Fruit fly (Drosophila melanogaster) whole organism, embryonic: ENCODE data around the gene rhea.
A peak's percentile ranks its signal among the peaks of the same experiment; 100 is the strongest.

Source experiments
- ATbp ChIP-seq: fragments of 200-800 bp; sonication (Bioruptor generic); optimal IDR thresholded peaks from 2 replicates; lab custom pipeline; 2017; ENCODE audit warnings: missing biosample characterization, mild to moderate bottlenecking, missing genetic modification characterization, missing genetic modification reagents
- Ada2b ChIP-seq: fragments of 200-800 bp; sonication (Bioruptor generic); IDR thresholded peaks from 2 replicates; pipeline ENCODE4 v1.3.6; 2022; ENCODE audit warnings: missing biosample characterization, missing genetic modification characterization
- Atf-2 ChIP-seq: fragments of 200-800 bp; sonication (Bioruptor generic); optimal IDR thresholded peaks from 2 replicates; lab custom pipeline; 2016; ENCODE audit warnings: missing biosample characterization, missing genetic modification characterization
- BEAF-32 ChIP-seq: fragments of 200-800 bp; sonication (Bioruptor generic); optimal IDR thresholded peaks from 3 replicates; lab custom pipeline; 2017; ENCODE audit warnings: missing biosample characterization, missing genetic modification characterization, mild to moderate bottlenecking, moderate library complexity, missing genetic modification reagents
- CG10209 ChIP-seq: fragments of 200-800 bp; sonication (Bioruptor generic); optimal IDR thresholded peaks from 3 replicates; lab custom pipeline; 2017; ENCODE audit warnings: missing biosample characterization, mild to moderate bottlenecking, missing genetic modification characterization, missing genetic modification reagents
- CG1233 ChIP-seq: fragments of 200-800 bp; sonication (Bioruptor generic); optimal IDR thresholded peaks from 4 replicates; lab custom pipeline; 2018; ENCODE audit warnings: missing biosample characterization, mild to moderate bottlenecking, missing genetic modification characterization
- CG12942 ChIP-seq: fragments of 200-800 bp; sonication (Bioruptor generic); optimal IDR thresholded peaks from 3 replicates; lab custom pipeline; 2016; ENCODE audit warnings: missing biosample characterization, missing genetic modification characterization
- CG1647 ChIP-seq: fragments of 200-800 bp; sonication (Bioruptor generic); optimal IDR thresholded peaks from 3 replicates; lab custom pipeline; 2016; ENCODE audit warnings: missing biosample characterization, missing genetic modification characterization
- CG16815 ChIP-seq: fragments of 200-800 bp; sonication (Bioruptor generic); optimal IDR thresholded peaks from 3 replicates; lab custom pipeline; 2017; ENCODE audit warnings: missing biosample characterization, mild to moderate bottlenecking, missing genetic modification characterization
- CG16863 ChIP-seq: fragments of 200-800 bp; sonication (Bioruptor generic); optimal IDR thresholded peaks from 3 replicates; lab custom pipeline; 2016; ENCODE audit warnings: missing biosample characterization, missing genetic modification characterization
- CG17328 ChIP-seq: fragments of 200-800 bp; sonication (Bioruptor generic); IDR thresholded peaks from 2 replicates; pipeline ENCODE4 v1.3.6; 2022; ENCODE audit warnings: missing biosample characterization, missing genetic modification characterization
- CG1792 ChIP-seq: fragments of 200-800 bp; sonication (Bioruptor generic); optimal IDR thresholded peaks from 2 replicates; lab custom pipeline; 2016; ENCODE audit warnings: missing biosample characterization, missing genetic modification characterization
- CG18599 ChIP-seq: fragments of 200-800 bp; sonication (Bioruptor generic); optimal IDR thresholded peaks from 3 replicates; lab custom pipeline; 2017; ENCODE audit warnings: missing biosample characterization, missing genetic modification characterization, mild to moderate bottlenecking, moderate library complexity, missing genetic modification reagents
- CG2116 ChIP-seq: fragments of 200-800 bp; sonication (Bioruptor generic); optimal IDR thresholded peaks from 3 replicates; lab custom pipeline; 2018; ENCODE audit warnings: missing biosample characterization, mild to moderate bottlenecking, missing genetic modification characterization
- CG2199 ChIP-seq: fragments of 200-800 bp; sonication (Bioruptor generic); IDR thresholded peaks from 3 replicates; pipeline ENCODE4 v1.3.6; 2022; ENCODE audit warnings: missing biosample characterization, missing genetic modification characterization
- CG30431 ChIP-seq: fragments of 200-800 bp; sonication (Bioruptor generic); optimal IDR thresholded peaks from 2 replicates; lab custom pipeline; 2017; ENCODE audit warnings: missing biosample characterization, missing genetic modification characterization
- CG33213 ChIP-seq: fragments of 200-800 bp; sonication (Bioruptor generic); optimal IDR thresholded peaks from 3 replicates; lab custom pipeline; 2016; ENCODE audit warnings: missing biosample characterization, missing genetic modification characterization
- CG34422 ChIP-seq: fragments of 200-800 bp; sonication (Bioruptor generic); IDR thresholded peaks from 3 replicates; pipeline ENCODE4 v1.3.6; 2022; ENCODE audit warnings: missing biosample characterization, missing genetic modification characterization
- CG3838 ChIP-seq: fragments of 200-800 bp; sonication (Bioruptor generic); optimal IDR thresholded peaks from 3 replicates; lab custom pipeline; 2016; ENCODE audit warnings: missing biosample characterization, missing genetic modification characterization
- CG5245 ChIP-seq: fragments of 200-800 bp; sonication (Bioruptor generic); optimal IDR thresholded peaks from 3 replicates; lab custom pipeline; 2016; ENCODE audit warnings: missing biosample characterization, missing genetic modification characterization
- CG6765 ChIP-seq: fragments of 200-800 bp; sonication (Bioruptor generic); optimal IDR thresholded peaks from 3 replicates; lab custom pipeline; 2017; ENCODE audit warnings: missing biosample characterization, mild to moderate bottlenecking, missing genetic modification characterization
- CG6791 ChIP-seq: fragments of 200-800 bp; sonication (Bioruptor generic); IDR thresholded peaks from 3 replicates; pipeline ENCODE4 v1.3.6; 2022; ENCODE audit warnings: missing biosample characterization, missing genetic modification characterization; ENCODE audit not compliant: partially characterized antibody
- CG6854 ChIP-seq: fragments of 200-800 bp; sonication (Bioruptor generic); optimal IDR thresholded peaks from 3 replicates; lab custom pipeline; 2017; ENCODE audit warnings: missing biosample characterization, mild to moderate bottlenecking, missing genetic modification characterization
- CG8388 ChIP-seq: fragments of 200-800 bp; sonication (Bioruptor generic); optimal IDR thresholded peaks from 2 replicates; lab custom pipeline; 2019; ENCODE audit warnings: missing biosample characterization, mild to moderate bottlenecking, missing genetic modification characterization, moderate library complexity
- CG9727 ChIP-seq: fragments of 200-800 bp; sonication (Bioruptor generic); optimal IDR thresholded peaks from 3 replicates; lab custom pipeline; 2017; ENCODE audit warnings: missing biosample characterization, mild to moderate bottlenecking, missing genetic modification characterization
- CG9876 ChIP-seq: fragments of 200-800 bp; sonication (Bioruptor generic); optimal IDR thresholded peaks from 2 replicates; lab custom pipeline; 2016; ENCODE audit warnings: missing biosample characterization, missing genetic modification characterization
- E2f2 ChIP-seq: fragments of 200-800 bp; sonication (Bioruptor generic); IDR thresholded peaks from 2 replicates; pipeline ENCODE4 v1.3.6; 2022; ENCODE audit warnings: missing biosample characterization, missing genetic modification characterization
- HHEX ChIP-seq: fragments of 200-800 bp; sonication (Bioruptor generic); optimal IDR thresholded peaks from 3 replicates; lab custom pipeline; 2017; ENCODE audit warnings: missing biosample characterization, mild to moderate bottlenecking, missing genetic modification characterization, missing genetic modification reagents
- Hr51 ChIP-seq, 2 experiments: fragments of 200-800 bp; sonication (Bioruptor generic); optimal IDR thresholded peaks; 2 replicates in 1 of 2; 3 replicates in 1 of 2; lab custom pipeline; 2016 to 2018; ENCODE audit warnings: missing biosample characterization in 2 of 2, missing genetic modification characterization in 2 of 2, mild to moderate bottlenecking in 1 of 2, moderate library complexity in 1 of 2
- Hr78 ChIP-seq, 2 experiments: fragments of 200-800 bp in 1 of 2; fragments of >200 bp in 1 of 2; sonication (Bioruptor generic) in 1 of 2; optimal IDR thresholded peaks; 2 replicates each; lab custom pipeline; 2017 to 2019; ENCODE audit warnings: missing biosample characterization in 2 of 2, missing genetic modification characterization in 2 of 2, mild to moderate bottlenecking in 1 of 2, moderate library complexity in 1 of 2
- Pdp1 ChIP-seq, 2 experiments: fragments of 200-800 bp; sonication (Bioruptor generic); optimal IDR thresholded peaks; 3 replicates each; lab custom pipeline; 2016; ENCODE audit warnings: missing biosample characterization in 2 of 2, missing genetic modification characterization in 2 of 2, mild to moderate bottlenecking in 1 of 2, moderate library complexity in 1 of 2
- abd-A ChIP-seq: fragments of 200-800 bp; sonication (Bioruptor generic); optimal IDR thresholded peaks from 3 replicates; lab custom pipeline; 2019; ENCODE audit warnings: missing biosample characterization, mild to moderate bottlenecking, missing genetic modification characterization, moderate library complexity
- bab2 ChIP-seq: fragments of 200-800 bp; sonication (Bioruptor generic); optimal IDR thresholded peaks from 2 replicates; lab custom pipeline; 2016; ENCODE audit warnings: missing biosample characterization, missing genetic modification characterization
- esg ChIP-seq: fragments of 200-800 bp; sonication (Bioruptor generic); conservative IDR thresholded peaks from 2 replicates; pipeline ENCODE4 v1.3.6; 2022; ENCODE audit warnings: missing biosample characterization, missing genetic modification characterization
- gem ChIP-seq: fragments of 200-800 bp; sonication (Bioruptor generic); optimal IDR thresholded peaks from 2 replicates; lab custom pipeline; 2019; ENCODE audit warnings: missing biosample characterization, mild to moderate bottlenecking, missing genetic modification characterization, moderate library complexity
- jigr1 ChIP-seq: fragments of 200-800 bp; sonication (Bioruptor generic); IDR thresholded peaks from 3 replicates; pipeline ENCODE4 v1.3.6; 2022; ENCODE audit warnings: missing biosample characterization, missing genetic modification characterization
- kni ChIP-seq: fragments of 200-800 bp; sonication (Bioruptor generic); optimal IDR thresholded peaks from 3 replicates; lab custom pipeline; 2017; ENCODE audit warnings: mild to moderate bottlenecking, missing biosample characterization, missing genetic modification reagents, missing genetic modification characterization
- lov ChIP-seq, 2 experiments: fragments of 200-800 bp in 1 of 2; fragments of >200 bp in 1 of 2; sonication (Bioruptor generic) in 1 of 2; IDR thresholded peaks in 1 of 2; optimal IDR thresholded peaks in 1 of 2; 2 replicates in 1 of 2; 3 replicates in 1 of 2; pipeline versions ENCODE4 v1.3.6 to Lab custom; 2017 to 2022; ENCODE audit warnings: missing biosample characterization in 1 of 2, missing genetic modification characterization in 1 of 2
- mam ChIP-seq: fragments of 200-800 bp; sonication (Bioruptor generic); optimal IDR thresholded peaks from 3 replicates; lab custom pipeline; 2016; ENCODE audit warnings: missing biosample characterization, missing genetic modification characterization
- mld ChIP-seq: fragments of 200-800 bp; sonication (Bioruptor generic); IDR thresholded peaks from 3 replicates; pipeline ENCODE4 v1.3.6; 2022; ENCODE audit warnings: missing biosample characterization, missing genetic modification characterization; ENCODE audit not compliant: partially characterized antibody
- org-1 ChIP-seq: fragments of 200-800 bp; sonication (Bioruptor generic); optimal IDR thresholded peaks from 2 replicates; lab custom pipeline; 2017; ENCODE audit warnings: missing biosample characterization, missing genetic modification characterization
- psq ChIP-seq: fragments of 200-800 bp; sonication (Bioruptor generic); optimal IDR thresholded peaks from 2 replicates; lab custom pipeline; 2017; ENCODE audit warnings: missing biosample characterization, missing genetic modification characterization
- pum ChIP-seq: fragments of 200-800 bp; sonication (Bioruptor generic); optimal IDR thresholded peaks from 2 replicates; lab custom pipeline; 2016; ENCODE audit warnings: missing biosample characterization, missing genetic modification characterization
- sim ChIP-seq: fragments of 200-800 bp; sonication (Bioruptor generic); IDR thresholded peaks from 2 replicates; pipeline ENCODE4 v1.3.6; 2022; ENCODE audit warnings: missing biosample characterization, missing genetic modification characterization
- sisA ChIP-seq: fragments of 200-800 bp; sonication (Bioruptor generic); IDR thresholded peaks from 2 replicates; pipeline ENCODE4 v1.3.6; 2022; ENCODE audit warnings: missing biosample characterization, missing genetic modification characterization
- sna ChIP-seq: fragments of 200-800 bp; sonication (Bioruptor generic); IDR thresholded peaks from 2 replicates; pipeline ENCODE4 v1.3.6; 2022; ENCODE audit warnings: missing biosample characterization, missing genetic modification characterization; ENCODE audit not compliant: partially characterized antibody
- trem ChIP-seq: fragments of 200-800 bp; optimal IDR thresholded peaks from 3 replicates; lab custom pipeline; 2019; ENCODE audit warnings: missing biosample characterization, mild to moderate bottlenecking, missing genetic modification characterization, moderate library complexity

Gene rhea

dm6 chr3L:8534386-8535306 is 10.2 kb upstream of the rhea start, which contains the start of gene ergic53 (continued):
- TF ChIP-seq CG30431 (GFP tag; lab: Kevin White, UChicago) (no peak), bab2 (no peak), CG2199 (GFP tag; lab: Robert Waterston, UW) (no peak), mld (GFP tag; lab: Robert Waterston, UW) (peak; percentile 32; the same call in 2 of the 3 replicates), CG9727 (GFP tag; lab: Kevin White, UChicago) (no peak), CG17328 (GFP tag; lab: Robert Waterston, UW) (no peak), CG16863 (GFP tag; lab: Kevin White, UChicago) (no peak), Pdp1 (GFP tag; optimal IDR thresholded peaks at IDR 0.05; lab: Kevin White, UChicago) (peak in 1 of 2 experiments; percentile 62), CG1233 (GFP tag; lab: Kevin White, UChicago) (no peak), CG33213 (GFP tag; lab: Kevin White, UChicago) (no peak), CG16815 (GFP tag; lab: Kevin White, UChicago) (no peak), psq (GFP tag; lab: Kevin White, UChicago) (no peak), CG2116 (peak; percentile 74), HHEX (GFP tag; lab: Kevin White, UChicago) (no peak), E2f2 (GFP tag; lab: Robert Waterston, UW) (peak; percentile 88), trem (peak; percentile 30), CG6854 (GFP tag; lab: Kevin White, UChicago) (no peak), abd-A (tag; lab: Kevin White, UChicago) (no peak), Ada2b (GFP tag; lab: Robert Waterston, UW) (no peak), CG10209 (GFP tag; lab: Kevin White, UChicago) (no peak), Hr78 (GFP tag; optimal IDR thresholded peaks at IDR 0.05; lab: Kevin White, UChicago) (no peak), CG9876 (GFP tag; lab: Kevin White, UChicago) (no peak), jigr1 (GFP tag; lab: Robert Waterston, UW) (no peak), BEAF-32 (peak; percentile 76), CG6791 (GFP tag; lab: Robert Waterston, UW) (peak; percentile 84), org-1 (GFP tag; lab: Kevin White, UChicago) (no peak), ATbp (GFP tag; lab: Kevin White, UChicago) (no peak), CG34422 (GFP tag; lab: Robert Waterston, UW) (peak; percentile 94; the same call in 2 of the 3 replicates), lov (optimal IDR thresholded peaks at IDR 0.05; lab: Kevin White, UChicago) (no peak), lov (GFP tag; IDR thresholded peaks at IDR 0.05; lab: Robert Waterston, UW) (no peak), CG3838 (GFP tag; lab: Kevin White, UChicago) (no peak), Atf-2 (GFP tag; lab: Kevin White, UChicago) (no peak), CG12942 (GFP tag; lab: Kevin White, UChicago) (no peak), sim (GFP tag; lab: Robert Waterston, UW) (no peak), kni (GFP tag; lab: Kevin White, UChicago) (no peak), esg (GFP tag; lab: Robert Waterston, UW) (no peak), mam (no peak), CG1647 (GFP tag; lab: Kevin White, UChicago) (no peak), Hr51 (GFP tag; optimal IDR thresholded peaks at IDR 0.05; lab: Kevin White, UChicago) (no peak), CG8388 (GFP tag; lab: Kevin White, UChicago) (no peak), CG6765 (GFP tag; lab: Kevin White, UChicago) (no peak), pum (GFP tag; lab: Kevin White, UChicago) (no peak), CG1792 (no peak), gem (tag; lab: Kevin White, UChicago) (no peak), CG5245 (GFP tag; lab: Kevin White, UChicago) (no peak), sisA (no peak), sna (GFP tag; lab: Robert Waterston, UW) (peak; percentile 71), CG18599 (GFP tag; lab: Kevin White, UChicago) (no peak)
